Fruit fly (Drosophila melanogaster): ENCODE data around the gene CG6664.

DNA sequence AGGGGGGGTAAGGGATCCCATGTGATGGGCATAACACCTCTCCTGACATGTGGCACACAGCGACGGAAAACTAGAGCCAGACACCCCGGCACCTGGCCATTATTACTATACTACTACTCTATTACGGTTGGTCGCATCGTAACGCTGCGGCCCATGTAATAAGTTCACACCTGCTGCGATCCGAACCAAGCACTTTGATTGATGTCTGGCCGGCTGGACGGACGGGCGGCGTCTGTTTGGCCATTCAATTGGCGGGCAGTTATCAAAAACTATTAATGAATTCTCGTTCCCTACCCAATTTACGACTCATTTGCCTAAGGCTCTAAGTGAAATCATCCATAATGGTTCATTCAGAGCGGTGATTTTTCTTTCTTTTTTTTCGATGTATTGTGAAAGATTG is 8.5 kb downstream of the CG6664 start:
- no peak for TF ChIP-seq Gug (GFP tag; IDR thresholded peaks at IDR 0.05)
- no peak for TF ChIP-seq Blimp-1 (GFP tag; optimal IDR thresholded peaks at IDR 0.05)
- TF ChIP-seq CG34224 (GFP tag; IDR thresholded peaks at IDR 0.05; ENCODE audit: partially characterized antibody), result no peak
- TF ChIP-seq CG17328 (GFP tag; IDR thresholded peaks at IDR 0.05), result no peak
- TF ChIP-seq Abd-B (GFP tag; optimal IDR thresholded peaks at IDR 0.05), result no peak
- no peak for TF ChIP-seq CG18764 (GFP tag; optimal IDR thresholded peaks at IDR 0.05)
- TF ChIP-seq sc (optimal IDR thresholded peaks at IDR 0.05), result no peak
- TF ChIP-seq sc (GFP tag; optimal IDR thresholded peaks at IDR 0.05), result no peak
- TF ChIP-seq CG14050 (GFP tag; IDR thresholded peaks at IDR 0.05), result no peak
- TF ChIP-seq Mes4 (GFP tag; optimal IDR thresholded peaks at IDR 0.05), result no peak
- TF ChIP-seq ERR (GFP tag; optimal IDR thresholded peaks at IDR 0.05), result no peak
- no peak for TF ChIP-seq Rfx (GFP tag; IDR thresholded peaks at IDR 0.05)
- no peak for TF ChIP-seq oc (tag; optimal IDR thresholded peaks at IDR 0.05)
